Worm (Caenorhabditis elegans) whole organism, young adult: Measurements from ENCODE around the gene srsx-16.
A peak's percentile ranks its signal among the peaks of the same experiment; 100 is the strongest.

ENCODE experiments used
- B0019.2 ChIP-seq: fragments of 200-800 bp; sonication (Bioruptor generic); conservative IDR thresholded peaks from 2 replicates; pipeline ENCODE4 v1.3.6; 2022; ENCODE audit warnings: missing genetic modification reagents, missing genetic modification characterization, missing compliant biosample characterization
- C06A6.2 ChIP-seq: fragments of 200-800 bp; sonication (Bioruptor generic); conservative IDR thresholded peaks from 2 replicates; pipeline ENCODE4 v1.3.6; 2022; ENCODE audit warnings: missing genetic modification characterization, missing compliant biosample characterization
- C17E4.6 ChIP-seq: fragments of 200-800 bp; sonication (Bioruptor generic); IDR thresholded peaks from 2 replicates; pipeline ENCODE4 v1.3.6; 2022; ENCODE audit warnings: missing genetic modification reagents, missing genetic modification characterization, missing compliant biosample characterization
- F10E7.11 ChIP-seq: sonication (generic microtip); optimal IDR thresholded peaks from 2 replicates; lab custom pipeline; 2017; ENCODE audit warnings: mild to moderate bottlenecking, missing genetic modification characterization, moderate library complexity, missing compliant biosample characterization
- F23B12.7 ChIP-seq: sonication (generic microtip); optimal IDR thresholded peaks from 2 replicates; lab custom pipeline; 2017; ENCODE audit warnings: missing genetic modification characterization, mild to moderate bottlenecking, missing compliant biosample characterization, antibody characterized with exemption, moderate library complexity; ENCODE audit not compliant: insufficient read depth
- F33H1.4 ChIP-seq: fragments of 200-800 bp; sonication (Bioruptor generic); IDR thresholded peaks from 2 replicates; pipeline ENCODE4 v1.3.6; 2022; ENCODE audit warnings: missing genetic modification reagents, missing genetic modification characterization, missing compliant biosample characterization
- F49E8.2 ChIP-seq: sonication (generic microtip); optimal IDR thresholded peaks from 3 replicates; lab custom pipeline; 2017; ENCODE audit warnings: missing genetic modification characterization, mild to moderate bottlenecking, missing compliant biosample characterization, antibody characterized with exemption, moderate library complexity; ENCODE audit not compliant: insufficient read depth
- F52B5.7 ChIP-seq: sonication (generic microtip); optimal IDR thresholded peaks from 2 replicates; lab custom pipeline; 2016; ENCODE audit warnings: mild to moderate bottlenecking, missing genetic modification characterization, missing compliant biosample characterization
- F57C9.4 ChIP-seq: sonication (generic microtip); optimal IDR thresholded peaks from 2 replicates; lab custom pipeline; 2017; ENCODE audit warnings: mild to moderate bottlenecking, missing genetic modification characterization, missing compliant biosample characterization
- K11D2.4 ChIP-seq: fragments of 200-800 bp; sonication (Bioruptor generic); IDR thresholded peaks from 2 replicates; pipeline ENCODE4 v1.3.6; 2022; ENCODE audit warnings: missing genetic modification reagents, missing genetic modification characterization, missing compliant biosample characterization
- K12H6.12 ChIP-seq: fragments of 200-800 bp; sonication (Bioruptor generic); optimal IDR thresholded peaks from 2 replicates; lab custom pipeline; 2018; ENCODE audit warnings: mild to moderate bottlenecking, missing genetic modification characterization, missing compliant biosample characterization
- Y95B8A.8 ChIP-seq: fragments of 200-800 bp; sonication (Bioruptor generic); IDR thresholded peaks from 2 replicates; pipeline ENCODE4 v1.3.6; 2022; ENCODE audit warnings: missing genetic modification reagents, missing genetic modification characterization, missing compliant biosample characterization
- attf-6 ChIP-seq: fragments of 200-800 bp; sonication (Bioruptor generic); IDR thresholded peaks from 2 replicates; pipeline ENCODE4 v1.3.6; 2022; ENCODE audit warnings: missing genetic modification reagents, missing genetic modification characterization, missing compliant biosample characterization
- bed-1 ChIP-seq: fragments of 200-800 bp; sonication (Bioruptor generic); IDR thresholded peaks from 2 replicates; pipeline ENCODE4 v1.3.6; 2022; ENCODE audit warnings: missing genetic modification reagents, missing genetic modification characterization, missing compliant biosample characterization
- bed-2 ChIP-seq: fragments of 200-800 bp; sonication (Bioruptor generic); IDR thresholded peaks from 2 replicates; pipeline ENCODE4 v1.3.6; 2022; ENCODE audit warnings: missing genetic modification reagents, missing genetic modification characterization, missing compliant biosample characterization
- cebp-1 ChIP-seq, 2 experiments: fragments of 200-800 bp in 1 of 2; sonication (Bioruptor generic) in 1 of 2; sonication (generic microtip) in 1 of 2; IDR thresholded peaks in 1 of 2; optimal IDR thresholded peaks in 1 of 2; 2 replicates each; pipeline versions ENCODE4 v1.3.6 to Lab custom; 2017 to 2022; ENCODE audit warnings: missing compliant biosample characterization in 2 of 2, missing genetic modification characterization in 2 of 2, mild to moderate bottlenecking in 1 of 2, missing genetic modification reagents in 1 of 2, moderate library complexity in 1 of 2
- ceh-100 ChIP-seq: fragments of 200-800 bp; sonication (Bioruptor generic); IDR thresholded peaks from 2 replicates; pipeline ENCODE4 v1.3.6; 2022; ENCODE audit warnings: missing genetic modification reagents, missing genetic modification characterization, missing compliant biosample characterization
- ceh-27 ChIP-seq: fragments of 200-800 bp; sonication (Bioruptor generic); optimal IDR thresholded peaks from 2 replicates; lab custom pipeline; 2018; ENCODE audit warnings: mild to moderate bottlenecking, missing genetic modification characterization, moderate library complexity, missing compliant biosample characterization
- chd-7 ChIP-seq: sonication (generic microtip); optimal IDR thresholded peaks from 2 replicates; lab custom pipeline; 2016; ENCODE audit warnings: mild to moderate bottlenecking, missing genetic modification characterization, moderate library complexity, missing compliant biosample characterization
- dpl-1 ChIP-seq: fragments of 150-350 bp; optimal IDR thresholded peaks from 2 replicates; lab custom pipeline; 2014; ENCODE audit warnings: missing biosample characterization, missing genetic modification reagents, missing genetic modification characterization
- efl-1 ChIP-seq: fragments of 150-350 bp; optimal IDR thresholded peaks from 2 replicates; lab custom pipeline; 2014; ENCODE audit warnings: missing biosample characterization, missing genetic modification reagents, missing genetic modification characterization
- hlh-26 ChIP-seq: fragments of 200-800 bp; sonication (Bioruptor generic); conservative IDR thresholded peaks from 2 replicates; pipeline ENCODE4 v1.3.6; 2022; ENCODE audit warnings: missing genetic modification reagents, missing genetic modification characterization, missing compliant biosample characterization
- hmg-20 ChIP-seq: fragments of 200-800 bp; sonication (Bioruptor generic); IDR thresholded peaks from 2 replicates; pipeline ENCODE4 v1.3.6; 2022; ENCODE audit warnings: missing genetic modification reagents, missing genetic modification characterization, missing compliant biosample characterization
- hrde-1 ChIP-seq: sonication (generic microtip); optimal IDR thresholded peaks from 2 replicates; lab custom pipeline; 2016; ENCODE audit warnings: missing genetic modification characterization, mild to moderate bottlenecking, missing compliant biosample characterization, moderate library complexity, missing genotype, missing genetic modification reagents, borderline replicate concordance
- hsf-1 ChIP-seq: fragments of 200-800 bp; sonication (Bioruptor generic); IDR thresholded peaks from 2 replicates; pipeline ENCODE4 v1.3.6; 2022; ENCODE audit warnings: missing genetic modification reagents, missing genetic modification characterization, missing compliant biosample characterization
- let-526 ChIP-seq: fragments of 200-800 bp; sonication (Bioruptor generic); IDR thresholded peaks from 2 replicates; pipeline ENCODE4 v1.3.6; 2022; ENCODE audit warnings: missing genetic modification reagents, missing genetic modification characterization, missing compliant biosample characterization
- let-607 ChIP-seq, 2 experiments: fragments of 200-800 bp in 1 of 2; sonication (Bioruptor generic) in 1 of 2; sonication (generic microtip) in 1 of 2; optimal IDR thresholded peaks; 2 replicates each; lab custom pipeline; 2016 to 2018; ENCODE audit warnings: mild to moderate bottlenecking in 2 of 2, missing compliant biosample characterization in 2 of 2, missing genetic modification characterization in 2 of 2, moderate library complexity in 2 of 2, missing genotype in 1 of 2
- madf-3 ChIP-seq: fragments of 200-800 bp; sonication (Bioruptor generic); IDR thresholded peaks from 2 replicates; pipeline ENCODE4 v1.3.6; 2022; ENCODE audit warnings: missing genetic modification reagents, missing genetic modification characterization, missing compliant biosample characterization
- madf-6 ChIP-seq: fragments of 200-800 bp; sonication (Bioruptor generic); IDR thresholded peaks from 2 replicates; pipeline ENCODE4 v1.3.6; 2022; ENCODE audit warnings: missing genetic modification reagents, missing genetic modification characterization, missing compliant biosample characterization
- madf-8 ChIP-seq: fragments of 200-800 bp; sonication (Bioruptor generic); conservative IDR thresholded peaks from 2 replicates; pipeline ENCODE4 v1.3.6; 2022; ENCODE audit warnings: missing genetic modification reagents, missing genetic modification characterization, missing compliant biosample characterization
- mel-28 ChIP-seq: sonication (generic microtip); optimal IDR thresholded peaks from 2 replicates; lab custom pipeline; 2016; ENCODE audit warnings: borderline replicate concordance, mild to moderate bottlenecking, missing genetic modification characterization, missing compliant biosample characterization
- nfya-1 ChIP-seq: sonication (generic microtip); optimal IDR thresholded peaks from 2 replicates; lab custom pipeline; 2017; ENCODE audit warnings: antibody characterized with exemption, missing compliant biosample characterization, missing genetic modification characterization, borderline replicate concordance; ENCODE audit not compliant: insufficient read depth
- nfya-2 ChIP-seq: fragments of 200-800 bp; sonication (Bioruptor generic); IDR thresholded peaks from 2 replicates; pipeline ENCODE4 v1.3.6; 2022; ENCODE audit warnings: missing genetic modification reagents, missing genetic modification characterization, missing compliant biosample characterization
- nfyb-1 ChIP-seq: fragments of 200-800 bp; sonication (Bioruptor generic); IDR thresholded peaks from 2 replicates; pipeline ENCODE4 v1.3.6; 2022; ENCODE audit warnings: missing genetic modification reagents, missing genetic modification characterization, missing compliant biosample characterization
- pbrm-1 ChIP-seq: fragments of 200-800 bp; sonication (Bioruptor generic); IDR thresholded peaks from 2 replicates; pipeline ENCODE4 v1.3.6; 2022; ENCODE audit warnings: missing genetic modification reagents, missing genetic modification characterization, missing compliant biosample characterization
- sdz-38 ChIP-seq: sonication (generic microtip); optimal IDR thresholded peaks from 2 replicates; lab custom pipeline; 2016; ENCODE audit warnings: missing genotype, missing genetic modification characterization, missing compliant biosample characterization
- sea-2 ChIP-seq: fragments of 200-800 bp; sonication (Bioruptor generic); IDR thresholded peaks from 2 replicates; pipeline ENCODE4 v1.3.6; 2022; ENCODE audit warnings: missing genetic modification characterization, missing compliant biosample characterization
- snpc-1.3 ChIP-seq: sonication (generic microtip); optimal IDR thresholded peaks from 2 replicates; lab custom pipeline; 2017; ENCODE audit warnings: missing genetic modification characterization, mild to moderate bottlenecking, missing compliant biosample characterization, antibody characterized with exemption, moderate library complexity, missing genotype, missing genetic modification reagents; ENCODE audit not compliant: insufficient read depth
- snpc-4 ChIP-seq, 5 experiments: fragments of 150-350 bp in 1 of 5; sonication (generic microtip) in 4 of 5; optimal IDR thresholded peaks; 2 replicates each; lab custom pipeline; 2014 to 2018; ENCODE audit warnings: missing genetic modification characterization in 5 of 5, missing biosample characterization in 3 of 5, antibody characterized with exemption in 2 of 5, mild to moderate bottlenecking in 2 of 5, missing compliant biosample characterization in 2 of 5, missing genotype in 2 of 5, moderate library complexity in 2 of 5, missing genetic modification reagents in 1 of 5
- somi-1 ChIP-seq: fragments of 200-800 bp; sonication (Bioruptor generic); optimal IDR thresholded peaks from 2 replicates; lab custom pipeline; 2018; ENCODE audit warnings: mild to moderate bottlenecking, missing genetic modification characterization, missing compliant biosample characterization
- tbp1 ChIP-seq: fragments of 200-800 bp; sonication (Bioruptor generic); optimal IDR thresholded peaks from 2 replicates; lab custom pipeline; 2018; ENCODE audit warnings: mild to moderate bottlenecking, missing genetic modification characterization, missing compliant biosample characterization
- tbx-9 ChIP-seq: sonication (generic microtip); optimal IDR thresholded peaks from 2 replicates; lab custom pipeline; 2016; ENCODE audit warnings: borderline replicate concordance, missing genetic modification characterization, inconsistent platforms, missing compliant biosample characterization
- xnd-1 ChIP-seq: sonication (generic microtip); optimal IDR thresholded peaks from 2 replicates; lab custom pipeline; 2016; ENCODE audit warnings: missing genotype, missing genetic modification reagents, missing genetic modification characterization, missing compliant biosample characterization
- ztf-26 ChIP-seq: sonication (generic microtip); optimal IDR thresholded peaks from 2 replicates; lab custom pipeline; 2017; ENCODE audit warnings: missing genetic modification characterization, missing compliant biosample characterization

The srsx-16 gene

DNA sequence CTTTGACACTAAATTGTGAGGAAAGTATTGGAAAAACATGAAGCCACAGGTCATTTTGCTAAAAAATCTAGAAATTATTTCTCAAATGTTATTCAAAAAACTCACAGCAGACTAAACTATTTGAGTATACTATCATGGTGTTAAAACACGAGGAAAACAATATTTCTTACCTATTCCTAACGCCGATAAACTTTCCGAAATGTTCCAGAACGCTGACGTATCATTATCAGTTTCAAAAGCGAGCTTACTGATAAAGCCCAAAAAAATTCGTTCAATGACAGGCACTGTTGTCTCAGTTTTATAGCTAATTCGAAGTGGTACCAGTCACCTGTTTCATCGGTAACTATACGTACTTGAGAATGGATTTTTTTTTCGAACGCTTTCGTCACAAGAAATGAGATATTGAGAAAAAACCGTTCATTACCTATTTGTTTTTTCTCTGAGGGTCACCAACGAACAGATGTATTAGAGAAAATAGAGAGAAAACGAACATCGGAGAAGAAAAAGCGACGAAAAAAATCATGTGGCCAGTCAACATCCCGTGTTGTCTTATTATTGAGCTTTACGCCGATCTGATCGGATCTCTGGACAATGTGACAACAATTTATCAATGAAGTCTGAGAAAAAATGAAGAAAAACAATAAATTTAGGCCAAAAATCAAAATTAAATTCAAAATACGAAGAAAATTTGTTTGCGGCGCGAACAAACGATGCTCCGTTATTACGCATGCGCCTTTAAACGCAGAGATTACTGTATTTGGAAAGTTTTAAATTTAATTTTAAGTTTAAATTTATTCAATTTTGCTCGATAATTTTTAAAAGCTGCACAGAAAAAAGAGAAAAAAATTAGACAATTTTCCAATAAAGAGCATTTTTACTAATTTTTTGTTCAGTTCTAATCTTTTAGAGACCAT lies 46.8 kb upstream of the srsx-16 start (continued):
- TF ChIP-seq sea-2 (GFP tag; lab: Robert Waterston, UW) (no peak), snpc-4 (GFP tag; optimal IDR thresholded peaks at IDR 0.05; lab: Kevin White, UChicago) (peak; percentile 70), snpc-4 (tag; optimal IDR thresholded peaks at IDR 0.05; lab: Kevin White, UChicago) (peak in 3 of 4 experiments; percentile 87 to 92 (median 90)), bed-2 (GFP tag; lab: Robert Waterston, UW) (no peak), nfyb-1 (GFP tag; lab: Robert Waterston, UW) (0 out of 2 replicates have a peak, but pooled peaks have one; percentile 22), dpl-1 (GFP tag; lab: Kevin White, UChicago) (peak; percentile 73), hsf-1 (peak; percentile 5; the same call in 1 of the 2 replicates), bed-1 (GFP tag; lab: Robert Waterston, UW) (no peak), tbx-9 (tag; lab: Kevin White, UChicago) (no peak), F52B5.7 (tag; lab: Kevin White, UChicago) (no peak), somi-1 (GFP tag; lab: Kevin White, UChicago) (peak; percentile 48), chd-7 (tag; lab: Kevin White, UChicago) (no peak), attf-6 (GFP tag; lab: Robert Waterston, UW) (no peak), Y95B8A.8 (GFP tag; lab: Robert Waterston, UW) (no peak), mel-28 (tag; lab: Kevin White, UChicago) (no peak), efl-1 (GFP tag; lab: Kevin White, UChicago) (peak; percentile 76), nfya-1 (no peak), F10E7.11 (tag; lab: Kevin White, UChicago) (no peak), F49E8.2 (tag; lab: Kevin White, UChicago) (no peak), ztf-26 (tag; lab: Kevin White, UChicago) (no peak), let-607 (tag; optimal IDR thresholded peaks at IDR 0.05; lab: Kevin White, UChicago) (no peak), madf-8 (GFP tag; lab: Robert Waterston, UW) (peak; percentile 71), C06A6.2 (GFP tag; lab: Robert Waterston, UW) (no peak), pbrm-1 (GFP tag; lab: Robert Waterston, UW) (0 out of 2 replicates have a peak, but pooled peaks have one; percentile 20), ceh-27 (GFP tag; lab: Kevin White, UChicago) (peak; percentile 37), madf-3 (GFP tag; lab: Robert Waterston, UW) (no peak), hrde-1 (tag; lab: Kevin White, UChicago) (no peak), C17E4.6 (GFP tag; lab: Robert Waterston, UW) (no peak), K11D2.4 (GFP tag; lab: Robert Waterston, UW) (no peak), tbp1 (GFP tag; lab: Kevin White, UChicago) (peak; percentile 57), xnd-1 (peak; percentile 74), F33H1.4 (GFP tag; lab: Robert Waterston, UW) (peak; percentile 34; the same call in 1 of the 2 replicates), let-526 (GFP tag; lab: Robert Waterston, UW) (no peak), F57C9.4 (tag; lab: Kevin White, UChicago) (no peak), ceh-100 (GFP tag; lab: Robert Waterston, UW) (no peak), K12H6.12 (tag; lab: Kevin White, UChicago) (no peak), cebp-1 (GFP tag; IDR thresholded peaks at IDR 0.05; lab: Robert Waterston, UW) (no peak), cebp-1 (tag; optimal IDR thresholded peaks at IDR 0.05; lab: Kevin White, UChicago) (no peak), nfya-2 (GFP tag; lab: Robert Waterston, UW) (no peak), hlh-26 (GFP tag; lab: Robert Waterston, UW) (no peak), snpc-1.3 (tag; lab: Kevin White, UChicago) (peak; percentile 47), madf-6 (GFP tag; lab: Robert Waterston, UW) (peak; percentile 89), hmg-20 (GFP tag; lab: Robert Waterston, UW) (no peak), sdz-38 (tag; lab: Kevin White, UChicago) (no peak), B0019.2 (GFP tag; lab: Robert Waterston, UW) (no peak), F23B12.7 (tag; lab: Kevin White, UChicago) (no peak)
